Worm (Caenorhabditis elegans): ENCODE data around the gene trmt-10C.2.

Gene trmt-10C.2

ce11 chrIII:6374947-6375415 is 28.9 kb downstream of the trmt-10C.2 start, which contains the start of the genes rps-13 and nfx-1 (continued):
- TF ChIP-seq fkh-2 (tag; optimal IDR thresholded peaks at IDR 0.05) (no peak), pha-4 (tag; optimal IDR thresholded peaks at IDR 0.05) (peak; percentile 94), snpc-4 (tag; optimal IDR thresholded peaks at IDR 0.05) (no peak), tbx-2 (tag; optimal IDR thresholded peaks at IDR 0.05) (no peak), skn-1 (tag; optimal IDR thresholded peaks at IDR 0.05) (peak; percentile 73), ceh-82 (tag; optimal IDR thresholded peaks at IDR 0.05) (no peak), ama-1 (optimal IDR thresholded peaks at IDR 0.05) (no peak), hmg-11 (tag; optimal IDR thresholded peaks at IDR 0.05) (peak; percentile 52), sea-2 (GFP tag; optimal IDR thresholded peaks at IDR 0.05) (no peak), nhr-25 (tag; optimal IDR thresholded peaks at IDR 0.05) (peak; percentile 82), fkh-10 (GFP tag; optimal IDR thresholded peaks at IDR 0.05) (no peak), ZK546.5 (tag; optimal IDR thresholded peaks at IDR 0.05) (no peak)

- TF ChIP-seq ZK546.5 (tag; optimal IDR thresholded peaks at IDR 0.05) (no peak), zag-1 (tag; optimal IDR thresholded peaks at IDR 0.05) (no peak), ceh-9 (tag; optimal IDR thresholded peaks at IDR 0.05) (no peak), nhr-23 (tag; optimal IDR thresholded peaks at IDR 0.05) (peak; percentile 11), nfya-1 (tag; optimal IDR thresholded peaks at IDR 0.05; ENCODE audit: insufficient read depth) (peak; percentile 37), hmg-11 (tag; optimal IDR thresholded peaks at IDR 0.05) (peak; percentile 32), elt-2 (tag; optimal IDR thresholded peaks at IDR 0.05) (peak; percentile 14), lsy-12 (tag; optimal IDR thresholded peaks at IDR 0.05) (no peak), pha-4 (tag; optimal IDR thresholded peaks at IDR 0.05) (peak; percentile 40), ama-1 (optimal IDR thresholded peaks at IDR 0.05) (peak; percentile 75), snpc-4 (tag; optimal IDR thresholded peaks at IDR 0.05) (no peak), lin-39 (tag; optimal IDR thresholded peaks at IDR 0.05) (no peak), daf-12 (tag; optimal IDR thresholded peaks at IDR 0.05) (no peak)
These were observed 33.0 kb downstream of the trmt-10C.2 start, which contains the start of gene C16A3.6 for ce11 chrIII:6379129-6379528. C16A3.6 (plus strand) TSS chrIII:6379212.

ce11 chrIII:6380472-6380871 is 34.4 kb downstream of the trmt-10C.2 start, which contains the start of gene C16A3.5:
C16A3.5 (plus strand) TSS chrIII:6380772.
- TF ChIP-seq nhr-11 (tag; optimal IDR thresholded peaks at IDR 0.05) (no peak), fos-1 (tag; optimal IDR thresholded peaks at IDR 0.05) (no peak), egl-27 (tag; optimal IDR thresholded peaks at IDR 0.05) (no peak)

- TF ChIP-seq aly-2 (tag; optimal IDR thresholded peaks at IDR 0.05) (no peak), nhr-28 (tag; optimal IDR thresholded peaks at IDR 0.05) (no peak), skn-1 (tag; optimal IDR thresholded peaks at IDR 0.05) (no peak), tbx-2 (tag; optimal IDR thresholded peaks at IDR 0.05) (no peak), ceh-28 (tag; optimal IDR thresholded peaks at IDR 0.05) (no peak), fkh-2 (tag; optimal IDR thresholded peaks at IDR 0.05) (no peak), lsy-12 (tag; optimal IDR thresholded peaks at IDR 0.05) (no peak), mml-1 (tag; optimal IDR thresholded peaks at IDR 0.05) (no peak), ztf-11 (tag; optimal IDR thresholded peaks at IDR 0.05) (no peak), egl-27 (tag; optimal IDR thresholded peaks at IDR 0.05) (no peak), lin-39 (tag; optimal IDR thresholded peaks at IDR 0.05) (no peak), snpc-4 (tag; optimal IDR thresholded peaks at IDR 0.05) (no peak), jun-1 (tag; optimal IDR thresholded peaks at IDR 0.05) (no peak)
These were observed 35.7 kb downstream of the trmt-10C.2 start, which contains the start of gene znf-622 for ce11 chrIII:6381584-6382391. znf-622 (plus strand) TSS chrIII:6381634.

- TF ChIP-seq unc-39 (tag; optimal IDR thresholded peaks at IDR 0.05) (no peak), pqm-1 (tag; optimal IDR thresholded peaks at IDR 0.05) (no peak), nhr-23 (tag; optimal IDR thresholded peaks at IDR 0.05) (peak; percentile 22), lin-15B (tag; optimal IDR thresholded peaks at IDR 0.05) (peak; percentile 24), mml-1 (tag; optimal IDR thresholded peaks at IDR 0.05) (no peak), elt-2 (tag; optimal IDR thresholded peaks at IDR 0.05) (peak; percentile 7), nhr-11 (tag; optimal IDR thresholded peaks at IDR 0.05) (no peak), zag-1 (tag; optimal IDR thresholded peaks at IDR 0.05) (no peak), aly-2 (tag; optimal IDR thresholded peaks at IDR 0.05) (no peak)
These were observed 37.0 kb downstream of the trmt-10C.2 start, which contains the start of gene let-716 for ce11 chrIII:6382987-6383602. let-716 (plus strand) TSS chrIII:6383552.
